Fruit fly (Drosophila melanogaster): ENCODE results near the gene Acsx1L.

DNA sequence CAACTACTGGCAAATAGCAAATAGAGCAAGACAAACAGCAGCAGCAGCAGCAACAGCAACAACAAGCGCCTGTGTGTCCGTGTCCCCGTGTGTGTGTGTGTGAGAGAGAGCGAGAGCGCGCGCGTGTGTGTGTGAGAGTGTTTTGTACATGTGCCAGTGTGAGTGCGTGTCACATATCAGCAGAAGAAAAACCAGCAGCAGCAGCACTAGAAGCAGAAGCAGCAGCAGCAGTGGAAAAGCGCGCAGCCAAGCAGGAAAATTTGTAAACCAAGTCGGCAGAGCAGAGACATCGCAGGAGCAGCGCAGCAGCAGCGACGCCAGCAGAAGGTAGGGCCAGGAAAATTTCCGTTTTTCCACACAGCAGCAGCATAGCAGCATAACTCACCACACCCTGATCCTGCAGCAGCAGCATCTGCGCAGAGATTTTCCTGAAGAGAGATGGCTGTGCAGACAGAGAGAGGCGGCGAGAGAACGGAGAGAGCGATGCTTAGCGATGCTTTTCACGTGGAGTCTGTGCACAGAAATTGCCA is 42.0 kb downstream of the Acsx1L start:
- TF ChIP-seq CG11617 (GFP tag; optimal IDR thresholded peaks at IDR 0.05) = no peak
- no peak for TF ChIP-seq Mnt (GFP tag; optimal IDR thresholded peaks at IDR 0.05)
- no peak for TF ChIP-seq kay (GFP tag; ENCODE audit: borderline replicate concordance)
- TF ChIP-seq cnc (optimal IDR thresholded peaks at IDR 0.05) = no peak
- TF ChIP-seq Crg-1 (GFP tag; optimal IDR thresholded peaks at IDR 0.05) = no peak
- no peak for TF ChIP-seq CG33017 (tag; optimal IDR thresholded peaks at IDR 0.05)
- TF ChIP-seq ovo (GFP tag; optimal IDR thresholded peaks at IDR 0.05) = no peak
- TF ChIP-seq CG7045 (GFP tag; optimal IDR thresholded peaks at IDR 0.05) = no peak
- no peak for TF ChIP-seq pad (GFP tag; optimal IDR thresholded peaks at IDR 0.05)

Data from whole organism, adult.